Fruit fly (Drosophila melanogaster): ENCODE results near the gene Kdm2.

- TF ChIP-seq psq (optimal IDR thresholded peaks at IDR 0.05): no peak
- TF ChIP-seq insv (optimal IDR thresholded peaks at IDR 0.05): no peak
- no peak for TF ChIP-seq Myc (optimal IDR thresholded peaks at IDR 0.05)
- no peak for TF ChIP-seq ttk (optimal IDR thresholded peaks at IDR 0.05)
- TF ChIP-seq h (optimal IDR thresholded peaks at IDR 0.05): no peak
- TF ChIP-seq Sin3A (optimal IDR thresholded peaks at IDR 0.05): no peak
Measured at dm6 chr3R:9048466-9049072, 3.7 kb upstream of the Kdm2 start, which contains the start of gene Mst85C.

Measured in Kc167 (cell line).